Worm (Caenorhabditis elegans) whole organism, mixed stage, embryonic: ENCODE results near the gene npr-9.

ENCODE experiments used
- M03D4.4 ChIP-seq: sonication (generic microtip); optimal IDR thresholded peaks from 2 replicates; lab custom pipeline; 2017; ENCODE audit warnings: mild to moderate bottlenecking, missing genetic modification characterization, missing compliant biosample characterization
- bed-3 ChIP-seq: fragments of 200-800 bp; sonication (Bioruptor generic); optimal IDR thresholded peaks from 3 replicates; lab custom pipeline; 2018; ENCODE audit warnings: mild to moderate bottlenecking, missing genetic modification characterization, moderate library complexity, missing compliant biosample characterization
- blmp-1 ChIP-seq: fragments of 150-350 bp; optimal IDR thresholded peaks from 2 replicates; lab custom pipeline; 2014; ENCODE audit warnings: missing biosample characterization, missing genetic modification characterization
- ceh-39 ChIP-seq: fragments of 150-350 bp; optimal IDR thresholded peaks from 2 replicates; lab custom pipeline; 2014; ENCODE audit warnings: missing biosample characterization, missing genetic modification characterization
- ceh-43 ChIP-seq: fragments of 200-800 bp; sonication (Bioruptor generic); optimal IDR thresholded peaks from 2 replicates; lab custom pipeline; 2018; ENCODE audit warnings: mild to moderate bottlenecking, missing genetic modification characterization, moderate library complexity, missing compliant biosample characterization
- ceh-83 ChIP-seq: fragments of 200-800 bp; sonication (Bioruptor generic); optimal IDR thresholded peaks from 2 replicates; lab custom pipeline; 2018; ENCODE audit warnings: mild to moderate bottlenecking, missing genetic modification characterization, missing compliant biosample characterization
- ces-1 ChIP-seq: fragments of 150-350 bp; optimal IDR thresholded peaks from 2 replicates; lab custom pipeline; 2014; ENCODE audit warnings: missing biosample characterization, missing genetic modification reagents, missing genetic modification characterization
- cnd-1 ChIP-seq: fragments of 200-800 bp; sonication (Bioruptor generic); optimal IDR thresholded peaks from 2 replicates; lab custom pipeline; 2018; ENCODE audit warnings: mild to moderate bottlenecking, missing genetic modification characterization, missing compliant biosample characterization
- elt-1 ChIP-seq: sonication (generic microtip); optimal IDR thresholded peaks from 2 replicates; lab custom pipeline; 2017; ENCODE audit warnings: missing genetic modification characterization, mild to moderate bottlenecking, missing compliant biosample characterization, antibody characterized with exemption, moderate library complexity, borderline replicate concordance; ENCODE audit not compliant: insufficient read depth
- elt-3 ChIP-seq: fragments of 150-350 bp; optimal IDR thresholded peaks from 2 replicates; lab custom pipeline; 2014; ENCODE audit warnings: missing biosample characterization, missing genetic modification characterization
- flh-1 ChIP-seq: fragments of 200-800 bp; sonication (Bioruptor generic); optimal IDR thresholded peaks from 2 replicates; lab custom pipeline; 2018; ENCODE audit warnings: mild to moderate bottlenecking, missing genetic modification characterization, moderate library complexity, missing compliant biosample characterization
- ham-2 ChIP-seq: fragments of 200-800 bp; sonication (Bioruptor generic); optimal IDR thresholded peaks from 2 replicates; lab custom pipeline; 2018; ENCODE audit warnings: mild to moderate bottlenecking, missing genetic modification characterization, missing compliant biosample characterization
- hlh-1 ChIP-seq: fragments of 150-350 bp; optimal IDR thresholded peaks from 2 replicates; lab custom pipeline; 2014; ENCODE audit warnings: missing biosample characterization, missing genetic modification reagents, missing genetic modification characterization
- lin-13 ChIP-seq: fragments of 150-350 bp; optimal IDR thresholded peaks from 2 replicates; lab custom pipeline; 2014; ENCODE audit warnings: missing biosample characterization, missing genetic modification characterization
- lin-32 ChIP-seq: fragments of 200-800 bp; sonication (Bioruptor generic); optimal IDR thresholded peaks from 2 replicates; lab custom pipeline; 2018; ENCODE audit warnings: mild to moderate bottlenecking, missing genetic modification characterization, missing compliant biosample characterization
- lsy-2 ChIP-seq: fragments of 150-350 bp; optimal IDR thresholded peaks from 2 replicates; lab custom pipeline; 2014; ENCODE audit warnings: missing biosample characterization, missing genetic modification characterization
- mab-5 ChIP-seq: fragments of 150-350 bp; optimal IDR thresholded peaks from 2 replicates; lab custom pipeline; 2014; ENCODE audit warnings: missing biosample characterization, missing genetic modification characterization
- mep-1 ChIP-seq: fragments of 150-350 bp; optimal IDR thresholded peaks from 2 replicates; lab custom pipeline; 2017; ENCODE audit warnings: missing biosample characterization, missing genetic modification reagents, missing genetic modification characterization, inconsistent platforms
- mls-2 ChIP-seq: sonication (generic microtip); optimal IDR thresholded peaks from 2 replicates; lab custom pipeline; 2016; ENCODE audit warnings: mild to moderate bottlenecking, missing genetic modification characterization, moderate library complexity, missing compliant biosample characterization
- nhr-12 ChIP-seq: fragments of 150-350 bp; optimal IDR thresholded peaks from 2 replicates; lab custom pipeline; 2014; ENCODE audit warnings: missing biosample characterization, missing genetic modification characterization
- nhr-2 ChIP-seq: fragments of 150-350 bp; optimal IDR thresholded peaks from 2 replicates; lab custom pipeline; 2014; ENCODE audit warnings: missing biosample characterization, missing genetic modification characterization
- nhr-237 ChIP-seq: fragments of 150-350 bp; optimal IDR thresholded peaks from 2 replicates; lab custom pipeline; 2014; ENCODE audit warnings: missing biosample characterization, missing genetic modification characterization
- nhr-76 ChIP-seq: sonication (generic microtip); optimal IDR thresholded peaks from 2 replicates; lab custom pipeline; 2017; ENCODE audit warnings: missing biosample characterization, missing genetic modification characterization
- pha-4 ChIP-seq: fragments of 150-350 bp; optimal IDR thresholded peaks from 2 replicates; lab custom pipeline; 2018; ENCODE audit warnings: missing biosample characterization, missing genetic modification reagents, missing genetic modification characterization
- sem-2 ChIP-seq: fragments of 200-800 bp; sonication (Bioruptor generic); optimal IDR thresholded peaks from 2 replicates; lab custom pipeline; 2018; ENCODE audit warnings: mild to moderate bottlenecking, missing genetic modification characterization, missing compliant biosample characterization
- snpc-4 ChIP-seq: fragments of 150-350 bp; optimal IDR thresholded peaks from 2 replicates; lab custom pipeline; 2014; ENCODE audit warnings: missing biosample characterization, missing genetic modification characterization
- sptf-1 ChIP-seq: sonication (generic microtip); optimal IDR thresholded peaks from 2 replicates; lab custom pipeline; 2017; ENCODE audit warnings: mild to moderate bottlenecking, missing genetic modification characterization, moderate library complexity, missing compliant biosample characterization
- unc-120 ChIP-seq: sonication (generic microtip); optimal IDR thresholded peaks from 2 replicates; lab custom pipeline; 2017; ENCODE audit warnings: missing genetic modification characterization, missing compliant biosample characterization; ENCODE audit not compliant: poor library complexity, severe bottlenecking
- unc-39 ChIP-seq: fragments of 150-350 bp; optimal IDR thresholded peaks from 2 replicates; lab custom pipeline; 2014; ENCODE audit warnings: missing biosample characterization, missing genetic modification characterization
- unc-62 ChIP-seq: fragments of 150-350 bp; optimal IDR thresholded peaks from 2 replicates; lab custom pipeline; 2014; ENCODE audit warnings: missing biosample characterization, missing genetic modification reagents, missing genetic modification characterization
- zip-8 ChIP-seq: fragments of 150-350 bp; optimal IDR thresholded peaks from 2 replicates; lab custom pipeline; 2014; ENCODE audit warnings: missing biosample characterization, missing genetic modification characterization
- ztf-11 ChIP-seq: fragments of 150-350 bp; optimal IDR thresholded peaks from 2 replicates; lab custom pipeline; 2014; ENCODE audit warnings: missing biosample characterization, missing genetic modification characterization

Gene npr-9

DNA sequence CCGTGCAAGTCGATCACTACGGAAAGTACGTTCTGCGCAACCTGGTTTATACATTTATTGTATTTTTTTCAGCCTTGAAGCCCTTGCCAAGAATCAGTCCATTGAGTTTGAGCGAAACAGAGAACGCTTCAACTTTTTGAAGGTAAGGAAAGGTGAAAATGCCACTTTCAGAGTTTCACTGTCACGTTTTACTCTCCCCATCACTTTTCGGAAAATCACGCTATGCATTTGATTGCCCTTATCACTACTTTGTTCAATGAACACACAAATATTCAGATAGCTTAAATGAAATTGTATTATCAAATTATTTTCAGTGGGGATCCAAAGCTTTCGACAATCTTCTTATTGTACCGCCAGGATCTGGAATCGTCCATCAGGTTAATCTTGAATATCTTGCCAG is 11.0 kb downstream of the npr-9 start:
- TF ChIP-seq unc-39 (tag; lab: Kevin White, UChicago) (no peak), nhr-237 (tag; lab: Kevin White, UChicago) (no peak), blmp-1 (no peak), ceh-39 (tag; lab: Kevin White, UChicago) (no peak), ztf-11 (no peak), lin-32 (no peak), ham-2 (GFP tag; lab: Kevin White, UChicago) (no peak), elt-3 (tag; lab: Kevin White, UChicago) (no peak), zip-8 (no peak), flh-1 (GFP tag; lab: Kevin White, UChicago) (no peak), hlh-1 (tag; lab: Kevin White, UChicago) (no peak), sptf-1 (tag; lab: Kevin White, UChicago) (no peak), lin-13 (tag; lab: Kevin White, UChicago) (no peak), pha-4 (tag; lab: Kevin White, UChicago) (no peak)

DNA sequence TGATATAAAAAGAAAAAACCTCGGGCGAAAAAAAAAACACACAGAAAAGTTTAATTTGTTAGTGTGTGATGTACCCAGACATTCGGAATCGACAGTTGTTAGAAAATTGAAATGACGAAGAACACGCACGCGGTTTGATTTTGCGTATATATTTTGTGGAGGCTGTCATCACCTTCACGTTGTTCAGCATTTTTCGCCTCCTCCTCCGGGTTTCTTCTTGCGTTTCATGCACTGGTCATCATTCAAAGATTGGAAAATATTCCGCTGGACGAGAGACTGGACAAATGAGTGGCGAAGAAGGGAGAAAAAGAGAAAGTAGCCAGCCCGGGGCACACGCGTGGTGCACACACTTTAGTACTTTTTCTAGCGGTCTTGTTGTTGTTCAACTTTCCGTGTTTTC is 15.4 kb downstream of the npr-9 start:
- no peak for TF ChIP-seq zip-8
- TF ChIP-seq bed-3 (GFP tag; lab: Kevin White, UChicago): no peak
- TF ChIP-seq nhr-237 (tag; lab: Kevin White, UChicago): no peak
- no peak for TF ChIP-seq mls-2 (tag; lab: Kevin White, UChicago)
- TF ChIP-seq hlh-1 (tag; lab: Kevin White, UChicago): peak; percentile 61
- no peak for TF ChIP-seq nhr-2 (tag; lab: Kevin White, UChicago)
- no peak for TF ChIP-seq M03D4.4
- TF ChIP-seq lin-32: no peak
- no peak for TF ChIP-seq pha-4 (tag; lab: Kevin White, UChicago)
- no peak for TF ChIP-seq snpc-4 (tag; lab: Kevin White, UChicago)
- TF ChIP-seq unc-62 (GFP tag; lab: Kevin White, UChicago): peak; percentile 21
- TF ChIP-seq lin-13 (tag; lab: Kevin White, UChicago): no peak
- no peak for TF ChIP-seq ham-2 (GFP tag; lab: Kevin White, UChicago)

DNA sequence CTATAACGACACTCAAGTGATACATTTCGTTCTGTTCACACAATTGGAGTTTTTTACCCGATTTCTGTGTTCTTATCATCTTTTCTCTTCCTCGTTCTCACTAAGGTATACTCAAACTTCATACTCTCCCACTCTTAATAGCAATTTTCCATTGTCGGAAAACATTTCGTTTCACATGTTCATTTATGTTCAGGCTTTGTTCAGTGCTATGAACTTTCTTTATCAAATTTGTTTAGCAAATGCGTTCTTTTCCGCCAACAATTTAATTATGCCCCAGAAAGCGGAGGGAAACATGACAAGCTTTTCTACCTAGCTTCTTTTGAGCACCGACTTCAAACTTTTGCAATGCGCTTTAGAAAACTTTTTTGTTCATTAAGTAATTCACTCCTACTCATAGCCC is 15.9 kb downstream of the npr-9 start:
- no peak for TF ChIP-seq nhr-12 (tag; lab: Kevin White, UChicago)
- peak; percentile 89 for TF ChIP-seq ces-1 (GFP tag; lab: Kevin White, UChicago)
- TF ChIP-seq, all 35 proteins: peak for 1

DNA sequence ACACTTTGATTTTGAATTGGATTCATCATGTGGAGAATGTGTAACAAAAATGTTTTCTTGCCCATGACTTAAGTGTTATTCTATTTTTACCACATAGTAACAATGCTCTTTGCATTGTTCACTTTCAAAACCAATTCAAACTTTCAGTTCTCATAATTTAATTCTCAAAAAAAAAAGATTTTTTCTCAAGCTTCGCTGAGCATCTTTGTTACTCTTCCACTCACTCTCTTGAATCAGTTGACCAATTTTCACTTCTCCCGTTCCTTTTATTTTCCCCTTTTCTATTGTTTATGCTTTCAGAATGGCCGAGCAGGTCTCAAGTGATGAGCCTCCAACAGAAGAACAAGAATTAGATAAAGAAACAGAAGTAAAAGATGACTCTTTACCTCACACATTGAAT is 16.6 kb downstream of the npr-9 start, which contains the start of gene oct-2:
Gene oct-2, plus strand, starts transcription at position 301 of the 400 bp plus-strand sequence.
- no peak for TF ChIP-seq lsy-2
- no peak for TF ChIP-seq ceh-43 (GFP tag; lab: Kevin White, UChicago)
- TF ChIP-seq nhr-12 (tag; lab: Kevin White, UChicago): no peak
- TF ChIP-seq elt-3 (tag; lab: Kevin White, UChicago): no peak
- TF ChIP-seq hlh-1 (tag; lab: Kevin White, UChicago): no peak
- TF ChIP-seq ham-2 (GFP tag; lab: Kevin White, UChicago): no peak
- TF ChIP-seq snpc-4 (tag; lab: Kevin White, UChicago): no peak
- no peak for TF ChIP-seq ceh-83
- TF ChIP-seq cnd-1: no peak
- no peak for TF ChIP-seq bed-3 (GFP tag; lab: Kevin White, UChicago)
- TF ChIP-seq zip-8: no peak
- no peak for TF ChIP-seq elt-1 (tag; lab: Kevin White, UChicago)
- TF ChIP-seq lin-32: no peak
- no peak for TF ChIP-seq sptf-1 (tag; lab: Kevin White, UChicago)
- no peak for TF ChIP-seq nhr-2 (tag; lab: Kevin White, UChicago)
- TF ChIP-seq unc-120 (tag; lab: Kevin White, UChicago): no peak
- TF ChIP-seq sem-2 (GFP tag; lab: Kevin White, UChicago): no peak
- no peak for TF ChIP-seq nhr-237 (tag; lab: Kevin White, UChicago)

DNA sequence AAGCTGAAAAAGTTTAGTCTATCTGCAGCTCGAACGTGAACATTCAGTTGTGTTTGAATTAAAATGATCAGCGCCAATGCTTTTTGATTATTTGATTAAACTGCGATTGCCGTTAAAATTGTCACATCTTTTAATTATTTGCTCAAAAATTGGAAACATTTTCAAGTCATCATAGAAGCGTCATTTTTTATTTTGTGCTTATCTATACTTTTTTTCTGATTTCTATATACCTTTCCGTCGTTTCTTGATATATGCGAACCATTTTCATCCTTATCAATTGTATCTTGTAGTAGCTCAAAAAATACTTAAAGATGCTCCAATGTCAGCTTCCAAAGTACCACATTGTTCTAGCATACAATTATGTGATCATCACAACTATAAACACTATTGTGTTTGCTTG is 21.8 kb downstream of the npr-9 start:
- TF ChIP-seq zip-8 (no peak), nhr-76 (tag; lab: Kevin White, UChicago) (no peak), mep-1 (no peak), mab-5 (tag; lab: Kevin White, UChicago) (no peak), ham-2 (GFP tag; lab: Kevin White, UChicago) (no peak), nhr-2 (tag; lab: Kevin White, UChicago) (no peak)
- TF ChIP-seq, all 35 proteins: peak for 0
